Worm (Caenorhabditis elegans) whole organism, early embryonic: ENCODE results near the gene ipmk-1.

Experiments
- F13C5.2 ChIP-seq: sonication (generic microtip); optimal IDR thresholded peaks from 2 replicates; lab custom pipeline; 2017; ENCODE audit warnings: mild to moderate bottlenecking, missing genetic modification characterization, inconsistent platforms, missing compliant biosample characterization
- aly-1 ChIP-seq: sonication (generic microtip); optimal IDR thresholded peaks from 2 replicates; lab custom pipeline; 2016; ENCODE audit warnings: missing genetic modification characterization, missing compliant biosample characterization
- ama-1 ChIP-seq: fragments of 150-350 bp; optimal IDR thresholded peaks from 2 replicates; lab custom pipeline; 2014
- ceh-13 ChIP-seq: fragments of 200-800 bp; sonication (Bioruptor generic); optimal IDR thresholded peaks from 2 replicates; lab custom pipeline; 2018; ENCODE audit warnings: mild to moderate bottlenecking, missing genetic modification characterization, missing compliant biosample characterization
- flt-1 ChIP-seq: fragments of 200-800 bp; sonication (Bioruptor generic); IDR thresholded peaks from 2 replicates; pipeline ENCODE4 v1.3.6; 2022; ENCODE audit warnings: missing genetic modification characterization, missing compliant biosample characterization
- pes-1 ChIP-seq: fragments of 200-800 bp; sonication (Bioruptor generic); IDR thresholded peaks from 2 replicates; pipeline ENCODE4 v1.3.6; 2022; ENCODE audit warnings: missing genetic modification reagents, missing genetic modification characterization, missing compliant biosample characterization
- scrt-1 ChIP-seq: fragments of 200-800 bp; sonication (Bioruptor generic); IDR thresholded peaks from 2 replicates; pipeline ENCODE4 v1.3.6; 2022; ENCODE audit warnings: missing genetic modification characterization, missing compliant biosample characterization
- sea-1 ChIP-seq: fragments of 200-800 bp; sonication (Bioruptor generic); conservative IDR thresholded peaks from 2 replicates; pipeline ENCODE4 v1.3.6; 2022; ENCODE audit warnings: missing genetic modification characterization, missing compliant biosample characterization
- tbx-11 ChIP-seq: fragments of 200-800 bp; sonication (Bioruptor generic); IDR thresholded peaks from 2 replicates; pipeline ENCODE4 v1.3.6; 2022; ENCODE audit warnings: missing genetic modification characterization, missing compliant biosample characterization
- tra-4 ChIP-seq: sonication (generic microtip); optimal IDR thresholded peaks from 2 replicates; lab custom pipeline; 2017; ENCODE audit warnings: missing genetic modification characterization, missing compliant biosample characterization

DNA sequence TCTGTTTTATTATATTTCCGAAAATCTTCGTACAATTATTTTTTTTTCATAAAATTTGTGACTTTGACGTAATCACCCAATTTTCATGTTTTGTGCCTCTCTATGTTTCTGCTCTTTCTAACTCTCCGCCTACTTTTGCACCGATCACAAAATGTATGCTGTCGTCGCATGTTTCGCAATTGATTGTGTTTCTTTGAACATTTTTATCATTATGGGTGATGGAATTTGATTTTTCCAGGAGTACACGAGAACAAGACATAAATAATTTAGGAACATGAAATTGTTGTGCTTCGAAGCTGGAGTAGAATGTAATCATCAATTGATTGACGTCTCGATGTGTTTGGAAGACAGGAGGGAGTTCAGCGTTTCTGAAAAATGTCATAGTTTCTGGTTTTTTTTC lies 53.0 kb downstream of the ipmk-1 start:
- TF ChIP-seq flt-1 (GFP tag; lab: Robert Waterston, UW), result no peak
- no peak for TF ChIP-seq sea-1 (GFP tag; lab: Robert Waterston, UW)
- no peak for TF ChIP-seq tra-4 (tag; lab: Kevin White, UChicago)
- no peak for TF ChIP-seq ama-1 (lab: Kevin White, UChicago)
- TF ChIP-seq aly-1 (tag; lab: Kevin White, UChicago), result no peak
- TF ChIP-seq ceh-13 (GFP tag; lab: Kevin White, UChicago), result no peak
- no peak for TF ChIP-seq F13C5.2
- TF ChIP-seq scrt-1 (GFP tag; lab: Robert Waterston, UW), result no peak
- no peak for TF ChIP-seq tbx-11
- no peak for TF ChIP-seq pes-1 (GFP tag; lab: Robert Waterston, UW)
